Worm (Caenorhabditis elegans): ENCODE data around the gene R06F6.8.

- no peak for TF ChIP-seq F49E8.2 (tag; optimal IDR thresholded peaks at IDR 0.05; ENCODE audit: insufficient read depth)
- TF ChIP-seq F37B4.10 (GFP tag; IDR thresholded peaks at IDR 0.05): no peak
- no peak for TF ChIP-seq unc-62 (GFP tag; optimal IDR thresholded peaks at IDR 0.05)
- TF ChIP-seq snpc-4 (GFP tag; optimal IDR thresholded peaks at IDR 0.05): no peak
- no peak for TF ChIP-seq snpc-4 (tag; optimal IDR thresholded peaks at IDR 0.05)
- TF ChIP-seq F33H1.4 (GFP tag; IDR thresholded peaks at IDR 0.05): no peak
- TF ChIP-seq unc-130 (GFP tag; optimal IDR thresholded peaks at IDR 0.05): no peak
Observed at ce11 chrII:10787240-10787639, 32.5 kb downstream of the R06F6.8 start, which contains the start of gene tag-209.

All from whole organism, young adult.